Worm (Caenorhabditis elegans) whole organism, early embryonic: ENCODE data around the gene F22B7.9.

ENCODE experiments used
- B0310.2 ChIP-seq: sonication (generic microtip); optimal IDR thresholded peaks from 2 replicates; lab custom pipeline; 2016; ENCODE audit warnings: mild to moderate bottlenecking, missing genetic modification characterization, missing compliant biosample characterization
- F13C5.2 ChIP-seq: sonication (generic microtip); optimal IDR thresholded peaks from 2 replicates; lab custom pipeline; 2017; ENCODE audit warnings: mild to moderate bottlenecking, missing genetic modification characterization, inconsistent platforms, missing compliant biosample characterization
- aly-1 ChIP-seq: sonication (generic microtip); optimal IDR thresholded peaks from 2 replicates; lab custom pipeline; 2016; ENCODE audit warnings: missing genetic modification characterization, missing compliant biosample characterization
- ama-1 ChIP-seq: fragments of 150-350 bp; optimal IDR thresholded peaks from 2 replicates; lab custom pipeline; 2014
- ceh-13 ChIP-seq: fragments of 200-800 bp; sonication (Bioruptor generic); optimal IDR thresholded peaks from 2 replicates; lab custom pipeline; 2018; ENCODE audit warnings: mild to moderate bottlenecking, missing genetic modification characterization, missing compliant biosample characterization
- ceh-36 ChIP-seq: sonication (generic microtip); optimal IDR thresholded peaks from 2 replicates; lab custom pipeline; 2016; ENCODE audit warnings: missing genetic modification characterization, inconsistent platforms, missing compliant biosample characterization
- ets-7 ChIP-seq: sonication (generic microtip); optimal IDR thresholded peaks from 2 replicates; lab custom pipeline; 2016; ENCODE audit warnings: missing genotype, missing genetic modification characterization, missing compliant biosample characterization
- flt-1 ChIP-seq: fragments of 200-800 bp; sonication (Bioruptor generic); IDR thresholded peaks from 2 replicates; pipeline ENCODE4 v1.3.6; 2022; ENCODE audit warnings: missing genetic modification characterization, missing compliant biosample characterization
- hmbx-1 ChIP-seq: sonication (generic microtip); optimal IDR thresholded peaks from 2 replicates; lab custom pipeline; 2016; ENCODE audit warnings: mild to moderate bottlenecking, missing genetic modification characterization, missing compliant biosample characterization
- hmg-4 ChIP-seq: fragments of 200-800 bp; sonication (Bioruptor generic); optimal IDR thresholded peaks from 2 replicates; lab custom pipeline; 2018; ENCODE audit warnings: mild to moderate bottlenecking, missing genetic modification characterization, missing compliant biosample characterization
- hnd-1 ChIP-seq: sonication (generic microtip); optimal IDR thresholded peaks from 2 replicates; lab custom pipeline; 2016; ENCODE audit warnings: missing genetic modification characterization, missing compliant biosample characterization
- pes-1 ChIP-seq: fragments of 200-800 bp; sonication (Bioruptor generic); IDR thresholded peaks from 2 replicates; pipeline ENCODE4 v1.3.6; 2022; ENCODE audit warnings: missing genetic modification reagents, missing genetic modification characterization, missing compliant biosample characterization
- scrt-1 ChIP-seq: fragments of 200-800 bp; sonication (Bioruptor generic); IDR thresholded peaks from 2 replicates; pipeline ENCODE4 v1.3.6; 2022; ENCODE audit warnings: missing genetic modification characterization, missing compliant biosample characterization
- sea-1 ChIP-seq: fragments of 200-800 bp; sonication (Bioruptor generic); conservative IDR thresholded peaks from 2 replicates; pipeline ENCODE4 v1.3.6; 2022; ENCODE audit warnings: missing genetic modification characterization, missing compliant biosample characterization
- tbx-11 ChIP-seq: fragments of 200-800 bp; sonication (Bioruptor generic); IDR thresholded peaks from 2 replicates; pipeline ENCODE4 v1.3.6; 2022; ENCODE audit warnings: missing genetic modification characterization, missing compliant biosample characterization
- tbx-37 ChIP-seq: fragments of 200-800 bp; sonication (Bioruptor generic); conservative IDR thresholded peaks from 2 replicates; pipeline ENCODE4 v1.3.6; 2022; ENCODE audit warnings: missing genetic modification reagents, missing genetic modification characterization, missing compliant biosample characterization
- tra-4 ChIP-seq: sonication (generic microtip); optimal IDR thresholded peaks from 2 replicates; lab custom pipeline; 2017; ENCODE audit warnings: missing genetic modification characterization, missing compliant biosample characterization

F22B7.9 gene

DNA sequence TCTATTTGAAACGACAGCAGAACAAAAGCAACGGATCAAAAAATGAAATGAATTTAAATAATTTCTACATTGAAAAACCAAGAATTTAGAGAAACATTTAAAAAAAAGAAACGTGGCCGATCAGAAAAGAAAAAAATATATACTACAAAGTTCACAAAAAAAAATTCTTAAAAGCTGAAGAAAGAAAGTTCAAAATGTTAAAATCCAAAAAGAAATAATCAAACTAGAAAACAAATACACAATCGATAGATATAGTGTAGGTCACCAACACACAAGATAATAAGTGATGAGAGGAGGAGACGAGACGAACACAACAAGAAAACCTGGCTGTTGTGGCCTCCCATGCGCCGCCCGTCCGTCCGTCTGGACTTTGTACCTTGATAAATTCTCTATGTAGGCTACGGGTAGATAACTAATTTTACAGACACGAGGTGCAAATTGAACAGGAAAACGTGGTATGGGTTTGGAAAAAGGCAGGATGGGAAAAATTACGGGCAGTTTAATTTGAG lies 34.8 kb upstream of the F22B7.9 start, which contains the start of gene hadb-1:
hadb-1 (minus strand) TSS at position 51 of the 509 bp plus-strand sequence.
- TF ChIP-seq ceh-13 (no peak), tbx-37 (GFP tag; lab: Robert Waterston, UW) (no peak)

DNA sequence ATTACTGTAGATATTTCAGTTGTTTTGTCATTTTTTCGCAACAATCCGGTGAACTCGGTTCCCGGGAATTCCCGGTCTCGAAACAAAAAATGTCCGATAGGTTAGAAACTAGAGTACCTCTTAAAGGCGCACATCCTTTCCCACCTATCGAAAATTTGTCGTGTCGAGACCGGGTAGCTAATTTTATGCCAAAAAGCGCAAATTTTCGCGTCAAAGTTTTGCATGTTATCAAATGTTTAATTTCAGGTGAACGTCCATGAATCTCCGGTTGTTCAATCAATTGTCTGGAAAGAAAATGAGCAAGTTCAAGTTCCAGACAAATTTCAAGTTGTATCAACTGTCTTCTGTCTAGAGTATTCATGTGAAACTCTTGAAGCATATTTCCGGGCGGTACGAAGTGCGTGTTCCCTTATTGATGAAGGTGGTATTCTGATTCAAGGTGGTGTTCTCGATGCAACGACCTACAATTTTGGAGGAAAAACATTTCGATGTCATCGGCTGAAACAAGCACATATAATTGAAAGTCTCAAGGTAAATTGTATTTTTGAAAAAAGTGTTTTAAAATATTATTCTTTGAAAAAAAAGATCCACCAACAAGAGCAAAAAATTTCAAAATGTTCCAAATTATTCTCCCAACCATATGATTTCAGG lies 32.0 kb upstream of the F22B7.9 start:
- no peak for TF ChIP-seq sea-1 (GFP tag; lab: Robert Waterston, UW)
- TF ChIP-seq ama-1: no peak
- no peak for TF ChIP-seq hmg-4 (GFP tag; lab: Kevin White, UChicago)
- no peak for TF ChIP-seq ceh-13
- no peak for TF ChIP-seq ets-7 (tag; lab: Kevin White, UChicago)
- TF ChIP-seq flt-1 (GFP tag; lab: Robert Waterston, UW): no peak
- no peak for TF ChIP-seq hmbx-1 (tag; lab: Kevin White, UChicago)
- TF ChIP-seq pes-1 (GFP tag; lab: Robert Waterston, UW): no peak
- TF ChIP-seq B0310.2 (tag; lab: Kevin White, UChicago): no peak
- TF ChIP-seq F13C5.2 (tag; lab: Kevin White, UChicago): no peak
- TF ChIP-seq tbx-37 (GFP tag; lab: Robert Waterston, UW): no peak
- TF ChIP-seq hnd-1 (tag; lab: Kevin White, UChicago): no peak
- TF ChIP-seq ceh-36 (tag; lab: Kevin White, UChicago): no peak
- no peak for TF ChIP-seq tra-4 (tag; lab: Kevin White, UChicago)
- TF ChIP-seq scrt-1 (GFP tag; lab: Robert Waterston, UW): no peak
- no peak for TF ChIP-seq aly-1 (tag; lab: Kevin White, UChicago)
- no peak for TF ChIP-seq tbx-11 (GFP tag; lab: Robert Waterston, UW)

DNA sequence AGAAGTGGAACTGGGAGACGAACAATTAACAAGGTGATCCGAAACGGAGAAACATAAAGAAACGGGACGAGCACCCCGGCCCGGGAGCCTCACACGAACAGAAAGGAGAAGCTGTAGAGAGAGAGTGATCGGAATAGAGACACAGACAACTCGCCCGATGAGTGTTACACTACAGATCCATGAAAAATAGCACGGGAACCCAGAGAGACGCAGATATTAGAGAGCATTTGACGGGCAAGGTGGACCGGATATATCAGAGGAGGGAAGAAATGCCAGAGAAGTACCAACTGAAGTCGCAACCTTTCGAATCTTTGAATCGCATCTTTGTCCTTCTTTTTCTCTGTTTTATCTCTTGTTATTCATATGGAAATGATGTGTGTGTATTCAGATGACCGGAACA lies 30.7 kb upstream of the F22B7.9 start, which contains the start of gene anmt-1:
anmt-1 (plus strand) TSS at position 388 of the 400 bp plus-strand sequence.
- no peak for TF ChIP-seq hmbx-1 (tag; lab: Kevin White, UChicago)

DNA sequence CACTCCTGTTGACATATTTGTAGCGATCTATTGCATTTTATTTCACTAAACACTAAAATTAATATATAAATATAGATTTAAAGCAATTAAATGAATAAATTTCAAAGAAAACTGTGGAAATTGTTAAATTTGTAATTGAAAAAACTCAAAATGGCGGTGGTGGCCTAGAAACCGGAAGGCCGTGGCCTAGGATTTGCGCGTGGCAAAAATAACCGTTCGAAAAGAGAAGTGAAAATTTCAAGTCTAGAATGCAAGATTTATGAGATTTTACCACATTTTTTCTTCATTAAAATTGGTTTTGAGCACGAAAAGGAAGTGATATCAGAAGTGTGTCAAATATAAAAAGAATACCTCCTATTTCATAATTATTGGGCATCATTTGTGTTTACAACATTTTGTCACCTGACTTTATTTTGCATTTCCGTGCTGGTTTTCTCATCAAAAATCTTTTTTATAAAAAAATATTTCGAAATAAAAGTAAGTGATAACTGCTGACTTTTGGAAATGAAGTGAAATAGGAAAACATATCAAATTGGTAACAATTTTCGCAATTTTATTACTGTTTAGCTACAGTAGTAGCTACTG lies 30.0 kb upstream of the F22B7.9 start, which contains the start of gene fli-1:
fli-1 (minus strand) TSS at position 58 of the 585 bp plus-strand sequence.
- TF ChIP-seq ceh-13: no peak
- TF ChIP-seq tbx-37 (GFP tag; lab: Robert Waterston, UW): peak; percentile 45; the same call in 1 of the 2 replicates

DNA sequence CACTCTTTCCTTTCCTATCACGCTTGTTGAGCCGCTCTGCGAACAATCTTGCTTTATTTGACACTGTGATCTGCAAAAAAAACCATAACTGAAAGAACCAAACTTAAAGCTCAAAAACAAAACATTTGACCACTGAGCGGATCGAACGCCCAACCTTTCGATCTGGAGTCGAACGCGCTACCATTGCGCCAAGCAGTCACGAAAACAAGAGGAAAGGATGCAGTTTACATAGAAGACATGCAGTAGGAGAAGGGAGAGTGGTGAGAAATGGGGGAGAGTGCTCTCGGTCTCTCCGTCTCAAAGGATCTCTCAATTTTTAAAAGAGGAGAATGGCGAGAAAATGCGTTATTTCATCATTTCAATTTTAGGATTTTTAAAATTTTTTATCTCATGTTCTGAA lies 24.6 kb upstream of the F22B7.9 start:
- peak; percentile 95 for TF ChIP-seq ceh-13
- TF ChIP-seq pes-1 (GFP tag; lab: Robert Waterston, UW): peak; percentile 98
- TF ChIP-seq tbx-37 (GFP tag; lab: Robert Waterston, UW): peak; percentile 98
- TF ChIP-seq hnd-1 (tag; lab: Kevin White, UChicago): peak; percentile 89
- TF ChIP-seq F13C5.2 (tag; lab: Kevin White, UChicago): peak; percentile 94
- peak; percentile 98 for TF ChIP-seq scrt-1 (GFP tag; lab: Robert Waterston, UW)
- peak; percentile 98 for TF ChIP-seq hmg-4 (GFP tag; lab: Kevin White, UChicago)
- peak; percentile 99 for TF ChIP-seq flt-1 (GFP tag; lab: Robert Waterston, UW)
- peak; percentile 82 for TF ChIP-seq hmbx-1 (tag; lab: Kevin White, UChicago)
- peak; percentile 94 for TF ChIP-seq ets-7 (tag; lab: Kevin White, UChicago)
- peak; percentile 97 for TF ChIP-seq sea-1 (GFP tag; lab: Robert Waterston, UW)
- TF ChIP-seq ceh-36 (tag; lab: Kevin White, UChicago): peak; percentile 97
- TF ChIP-seq aly-1 (tag; lab: Kevin White, UChicago): peak; percentile 97
- TF ChIP-seq tbx-11 (GFP tag; lab: Robert Waterston, UW): peak; percentile 97
- peak; percentile 96 for TF ChIP-seq B0310.2 (tag; lab: Kevin White, UChicago)
- TF ChIP-seq ama-1: peak; percentile 79
- peak; percentile 91 for TF ChIP-seq tra-4 (tag; lab: Kevin White, UChicago)

DNA sequence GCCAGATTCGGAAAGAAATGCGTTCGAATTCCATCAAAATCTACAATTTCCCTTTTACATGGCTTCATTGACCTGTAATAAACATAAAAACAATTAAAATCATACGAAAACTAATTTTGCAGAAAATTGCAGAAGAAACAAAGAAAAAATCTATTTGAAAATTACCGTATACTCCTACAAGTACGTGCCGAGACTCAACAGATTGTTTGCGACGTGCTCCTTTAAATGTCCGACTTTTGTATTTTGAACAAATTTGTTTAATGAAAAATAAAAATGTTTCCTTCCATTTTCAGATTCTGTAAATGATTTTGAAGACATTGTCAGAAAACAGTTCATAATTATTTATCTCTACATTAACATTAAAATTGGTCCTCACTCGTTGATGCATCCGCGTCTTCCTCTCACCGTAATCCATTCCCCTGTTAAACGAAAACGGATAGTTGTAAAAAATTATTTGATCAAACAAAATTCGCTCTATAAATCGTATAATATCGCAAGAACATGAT lies 21.3 kb upstream of the F22B7.9 start, which contains the start of gene pgl-2:
pgl-2 (minus strand) TSS at position 456 of the 506 bp plus-strand sequence.
- TF ChIP-seq tbx-11 (GFP tag; lab: Robert Waterston, UW) (no peak), B0310.2 (tag; lab: Kevin White, UChicago) (no peak)

DNA sequence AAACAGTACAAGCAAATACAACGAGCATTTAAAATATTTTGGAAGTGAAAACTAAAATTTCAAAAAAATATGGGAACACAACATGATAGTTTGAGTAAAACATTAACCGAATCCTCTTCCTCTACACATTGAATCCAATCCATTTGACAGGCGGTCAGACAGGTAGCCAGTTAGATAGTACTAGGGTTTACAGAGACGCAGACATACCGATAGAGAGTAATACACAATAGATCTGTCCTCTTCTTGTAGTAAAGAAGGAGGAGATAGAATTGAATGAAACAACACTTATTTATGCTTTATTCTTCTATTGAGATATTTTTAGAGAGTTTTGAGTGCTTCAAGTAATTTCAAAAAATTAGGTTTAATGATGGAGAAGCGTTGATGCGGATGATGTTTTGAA lies 15.0 kb upstream of the F22B7.9 start:
- no peak for TF ChIP-seq tbx-11 (GFP tag; lab: Robert Waterston, UW)
- no peak for TF ChIP-seq hmbx-1 (tag; lab: Kevin White, UChicago)
- no peak for TF ChIP-seq ama-1
- no peak for TF ChIP-seq flt-1 (GFP tag; lab: Robert Waterston, UW)
- no peak for TF ChIP-seq ceh-13
- no peak for TF ChIP-seq tbx-37 (GFP tag; lab: Robert Waterston, UW)
- TF ChIP-seq ceh-36 (tag; lab: Kevin White, UChicago): no peak
- no peak for TF ChIP-seq sea-1 (GFP tag; lab: Robert Waterston, UW)
- no peak for TF ChIP-seq F13C5.2 (tag; lab: Kevin White, UChicago)
- no peak for TF ChIP-seq scrt-1 (GFP tag; lab: Robert Waterston, UW)
- TF ChIP-seq aly-1 (tag; lab: Kevin White, UChicago): no peak
- TF ChIP-seq ets-7 (tag; lab: Kevin White, UChicago): no peak
- TF ChIP-seq hmg-4 (GFP tag; lab: Kevin White, UChicago): no peak
- TF ChIP-seq hnd-1 (tag; lab: Kevin White, UChicago): no peak
- TF ChIP-seq B0310.2 (tag; lab: Kevin White, UChicago): no peak
- no peak for TF ChIP-seq tra-4 (tag; lab: Kevin White, UChicago)
- no peak for TF ChIP-seq pes-1 (GFP tag; lab: Robert Waterston, UW)
